Worm (Caenorhabditis elegans) whole organism, early embryonic: Measurements from ENCODE around the gene atad-3.

Experiments used
- B0310.2 ChIP-seq: sonication (generic microtip); optimal IDR thresholded peaks from 2 replicates; lab custom pipeline; 2016; ENCODE audit warnings: mild to moderate bottlenecking, missing genetic modification characterization, missing compliant biosample characterization
- ama-1 ChIP-seq: fragments of 150-350 bp; optimal IDR thresholded peaks from 2 replicates; lab custom pipeline; 2014
- flt-1 ChIP-seq: fragments of 200-800 bp; sonication (Bioruptor generic); IDR thresholded peaks from 2 replicates; pipeline ENCODE4 v1.3.6; 2022; ENCODE audit warnings: missing genetic modification characterization, missing compliant biosample characterization
- hnd-1 ChIP-seq: sonication (generic microtip); optimal IDR thresholded peaks from 2 replicates; lab custom pipeline; 2016; ENCODE audit warnings: missing genetic modification characterization, missing compliant biosample characterization
- pes-1 ChIP-seq: fragments of 200-800 bp; sonication (Bioruptor generic); IDR thresholded peaks from 2 replicates; pipeline ENCODE4 v1.3.6; 2022; ENCODE audit warnings: missing genetic modification reagents, missing genetic modification characterization, missing compliant biosample characterization
- scrt-1 ChIP-seq: fragments of 200-800 bp; sonication (Bioruptor generic); IDR thresholded peaks from 2 replicates; pipeline ENCODE4 v1.3.6; 2022; ENCODE audit warnings: missing genetic modification characterization, missing compliant biosample characterization

DNA sequence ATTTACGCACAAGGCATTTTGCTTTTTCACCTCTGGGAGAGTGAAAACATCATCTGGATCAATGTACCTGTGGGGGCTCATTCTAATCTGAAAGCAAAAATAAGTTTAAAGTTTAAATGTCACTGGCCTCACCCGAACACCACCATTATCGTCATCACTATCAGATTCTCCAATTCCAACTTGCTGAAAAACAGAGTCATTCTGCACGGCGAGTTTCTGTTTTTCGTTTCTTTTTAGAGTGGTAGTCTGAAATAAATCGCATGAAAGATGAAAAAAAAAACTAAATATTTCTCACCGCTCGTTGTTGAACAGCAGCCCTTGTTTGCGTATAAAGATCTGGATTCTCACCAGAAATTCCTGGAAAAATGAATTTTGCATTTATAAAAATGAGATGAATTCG is 1.6 kb upstream of the atad-3 start:
- TF ChIP-seq B0310.2 (tag; lab: Kevin White, UChicago) (no peak), ama-1 (lab: Kevin White, UChicago) (no peak), flt-1 (GFP tag; lab: Robert Waterston, UW) (no peak), hnd-1 (no peak), pes-1 (no peak), scrt-1 (GFP tag; lab: Robert Waterston, UW) (no peak)
